Fruit fly (Drosophila melanogaster) whole organism, embryonic: Measurements from ENCODE around the gene NimC2.

Source experiments
- BEAF-32 ChIP-seq: fragments of 200-800 bp; sonication (Bioruptor generic); optimal IDR thresholded peaks from 3 replicates; lab custom pipeline; 2017; ENCODE audit warnings: missing biosample characterization, missing genetic modification characterization, mild to moderate bottlenecking, moderate library complexity, missing genetic modification reagents
- CG32532 ChIP-seq: fragments of 200-800 bp; sonication (Bioruptor generic); IDR thresholded peaks from 2 replicates; pipeline ENCODE4 v1.3.6; 2022; ENCODE audit warnings: missing biosample characterization, missing genetic modification characterization
- CG7839 ChIP-seq: fragments of 200-800 bp; sonication (Bioruptor generic); optimal IDR thresholded peaks from 3 replicates; lab custom pipeline; 2018; ENCODE audit warnings: missing biosample characterization, mild to moderate bottlenecking, missing genetic modification characterization, moderate library complexity
- ash1 ChIP-seq: fragments of 200-800 bp; sonication (Bioruptor generic); optimal IDR thresholded peaks from 2 replicates; lab custom pipeline; 2018; ENCODE audit warnings: missing biosample characterization, mild to moderate bottlenecking, missing genetic modification characterization
- ato ChIP-seq: fragments of 200-800 bp; sonication (Bioruptor generic); IDR thresholded peaks from 2 replicates; pipeline ENCODE4 v1.3.6; 2022; ENCODE audit warnings: missing biosample characterization, missing genetic modification characterization; ENCODE audit not compliant: partially characterized antibody
- br ChIP-seq: fragments of >200 bp; optimal IDR thresholded peaks from 2 replicates; lab custom pipeline; 2017
- jumu ChIP-seq: fragments of 200-800 bp; sonication (Bioruptor generic); optimal IDR thresholded peaks from 3 replicates; lab custom pipeline; 2016; ENCODE audit warnings: missing biosample characterization, missing genetic modification characterization
- run ChIP-seq: fragments of 200-800 bp; sonication (Bioruptor generic); optimal IDR thresholded peaks from 3 replicates; lab custom pipeline; 2018; ENCODE audit warnings: missing biosample characterization, mild to moderate bottlenecking, missing genetic modification characterization
- salm ChIP-seq: fragments of 200-800 bp; sonication (Bioruptor generic); optimal IDR thresholded peaks from 2 replicates; lab custom pipeline; 2018; ENCODE audit warnings: missing biosample characterization, mild to moderate bottlenecking, missing genetic modification characterization
- tna ChIP-seq: fragments of 200-800 bp; sonication (Bioruptor generic); IDR thresholded peaks from 2 replicates; pipeline ENCODE4 v1.3.6; 2022; ENCODE audit warnings: missing biosample characterization, missing genetic modification characterization; ENCODE audit not compliant: partially characterized antibody
- ttk ChIP-seq: fragments of 200-800 bp; sonication (Bioruptor generic); IDR thresholded peaks from 2 replicates; pipeline ENCODE4 v2.1.2; 2022; ENCODE audit warnings: missing biosample characterization, missing genetic modification characterization
- vnd ChIP-seq: fragments of 200-800 bp; sonication (Bioruptor generic); IDR thresholded peaks from 3 replicates; pipeline ENCODE4 v1.3.6; 2022; ENCODE audit warnings: missing biosample characterization, missing genetic modification characterization; ENCODE audit not compliant: partially characterized antibody

DNA sequence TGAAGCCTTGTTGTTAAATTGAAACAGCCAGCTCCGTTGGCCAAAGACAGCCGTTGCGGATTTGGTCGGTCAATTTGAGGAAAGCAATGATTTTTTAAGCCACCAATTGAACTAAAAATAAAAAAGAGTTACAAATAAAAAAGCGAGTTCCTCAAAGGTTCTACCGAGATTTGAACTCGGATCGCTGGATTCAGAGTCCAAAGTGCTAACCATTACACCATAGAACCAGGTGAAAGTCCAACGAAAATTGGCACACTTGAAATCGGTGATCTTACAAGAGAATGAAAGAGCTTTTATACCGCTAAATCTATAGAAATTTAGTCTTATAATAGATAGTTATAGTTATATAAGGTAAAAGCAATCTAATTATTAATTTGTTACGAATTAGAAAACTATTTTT, 30.5 kb downstream of the NimC2 start:
- no peak for TF ChIP-seq salm (tag; lab: Kevin White, UChicago)
- no peak for TF ChIP-seq vnd (GFP tag; lab: Robert Waterston, UW)
- no peak for TF ChIP-seq ttk
- no peak for TF ChIP-seq tna (GFP tag; lab: Robert Waterston, UW)
- no peak for TF ChIP-seq CG32532 (GFP tag; lab: Robert Waterston, UW)
- no peak for TF ChIP-seq ash1 (GFP tag; lab: Kevin White, UChicago)
- no peak for TF ChIP-seq run
- TF ChIP-seq jumu (GFP tag; lab: Kevin White, UChicago) = no peak
- TF ChIP-seq ato (GFP tag; lab: Robert Waterston, UW) = no peak
- no peak for TF ChIP-seq br (lab: Kevin White, UChicago)
- TF ChIP-seq BEAF-32 (GFP tag; lab: Kevin White, UChicago) = no peak
- no peak for TF ChIP-seq CG7839 (tag; lab: Kevin White, UChicago)
